Fruit fly (Drosophila melanogaster): ENCODE results near the gene Papst2.

Gene Papst2

DNA sequence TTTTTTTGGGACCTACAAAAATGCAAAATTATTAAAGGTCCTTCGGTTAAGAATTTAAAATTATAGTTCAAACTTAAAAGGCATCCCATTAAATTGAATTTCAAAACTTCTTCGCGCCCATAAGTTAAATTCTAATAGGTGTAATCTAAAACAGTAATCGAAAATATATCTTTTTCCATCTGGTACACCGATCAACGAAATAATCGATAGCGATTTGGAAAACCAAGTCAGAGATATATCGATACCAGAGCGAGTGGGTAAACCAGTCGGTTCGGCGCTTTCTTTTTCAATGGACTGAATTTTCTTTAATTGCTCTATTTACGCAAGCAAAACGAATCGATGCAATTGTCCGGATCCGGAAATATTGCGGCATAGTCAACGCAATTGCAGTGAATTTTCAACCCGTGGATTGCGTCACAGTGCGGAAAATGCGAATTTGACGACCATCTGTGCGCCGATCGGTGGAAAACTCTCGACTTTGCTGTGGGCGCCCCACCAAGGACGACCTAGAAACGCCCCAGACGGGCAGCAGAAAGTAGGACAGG is 18.4 kb upstream of the Papst2 start, which contains the start of gene Fit2:
Fit2 (plus strand) TSS at position 234 of the 545 bp plus-strand sequence.
- TF ChIP-seq h (optimal IDR thresholded peaks at IDR 0.05) (no peak), Myc (optimal IDR thresholded peaks at IDR 0.05) (no peak), psq (optimal IDR thresholded peaks at IDR 0.05) (no peak), ttk (optimal IDR thresholded peaks at IDR 0.05) (no peak), Sin3A (optimal IDR thresholded peaks at IDR 0.05) (no peak), insv (optimal IDR thresholded peaks at IDR 0.05) (no peak)

- TF ChIP-seq h (optimal IDR thresholded peaks at IDR 0.05), result no peak
- TF ChIP-seq ttk (optimal IDR thresholded peaks at IDR 0.05), result no peak
- TF ChIP-seq Myc (optimal IDR thresholded peaks at IDR 0.05), result no peak
- TF ChIP-seq insv (optimal IDR thresholded peaks at IDR 0.05), result no peak
Observed at dm6 chr3L:17027310-17027709, 15.3 kb upstream of the Papst2 start, which contains the start of gene CG7730. TSS of gene CG7730 (plus strand) at chr3L:17027515.

DNA sequence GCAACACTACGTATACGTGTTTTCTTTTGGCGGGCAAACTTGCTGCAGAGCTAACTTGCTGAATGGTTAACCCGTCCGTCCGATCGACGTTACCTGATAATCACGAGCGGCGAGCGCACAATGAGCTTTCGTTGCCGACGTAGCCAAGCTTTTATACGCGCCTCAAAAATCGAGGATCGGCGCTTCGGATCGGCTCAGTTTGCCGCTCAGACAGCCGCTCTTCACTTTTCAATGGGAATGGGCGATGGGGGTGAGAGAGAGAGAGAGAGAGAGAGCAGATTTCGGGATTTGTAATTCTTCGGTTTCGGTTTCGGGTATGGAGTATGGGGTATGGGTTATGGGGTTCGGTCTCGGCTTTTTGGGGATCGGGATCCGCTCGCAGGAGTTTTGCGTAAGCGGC is 10.6 kb upstream of the Papst2 start, which contains the start of gene Ilp8:
Ilp8 (minus strand) TSS at position 110 of the 400 bp plus-strand sequence.
- TF ChIP-seq ttk (optimal IDR thresholded peaks at IDR 0.05) (no peak), psq (optimal IDR thresholded peaks at IDR 0.05) (no peak), Myc (optimal IDR thresholded peaks at IDR 0.05) (no peak), insv (optimal IDR thresholded peaks at IDR 0.05) (no peak), Sin3A (optimal IDR thresholded peaks at IDR 0.05) (no peak), h (optimal IDR thresholded peaks at IDR 0.05) (no peak)

- no peak for TF ChIP-seq Sin3A (optimal IDR thresholded peaks at IDR 0.05)
Observed at dm6 chr3L:17033309-17033708, 9.3 kb upstream of the Papst2 start.

DNA sequence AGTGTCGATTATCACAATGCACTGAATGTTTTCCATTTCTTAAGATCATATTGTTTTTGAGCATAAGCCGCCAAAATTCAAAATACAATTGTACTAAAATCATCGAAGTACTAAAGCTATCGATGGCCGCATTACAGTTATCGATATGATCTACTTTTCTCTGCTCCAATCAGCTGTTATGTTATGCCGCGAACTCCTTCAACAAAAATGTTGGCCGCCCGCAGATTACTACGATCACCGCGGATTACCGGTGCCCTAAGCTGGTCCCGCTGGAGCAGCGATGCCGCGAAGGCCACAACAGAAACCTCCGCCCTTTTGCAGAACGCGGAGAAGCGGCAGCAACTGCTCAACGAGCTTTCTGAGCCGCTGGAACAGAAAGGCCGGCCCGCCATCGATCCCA is 7.1 kb upstream of the Papst2 start, which contains the start of gene beg:
beg (plus strand) TSS at position 177 of the 400 bp plus-strand sequence.
- no peak for TF ChIP-seq ttk (optimal IDR thresholded peaks at IDR 0.05)
- no peak for TF ChIP-seq Myc (optimal IDR thresholded peaks at IDR 0.05)
- TF ChIP-seq Sin3A (optimal IDR thresholded peaks at IDR 0.05), result no peak
- TF ChIP-seq h (optimal IDR thresholded peaks at IDR 0.05), result no peak
- no peak for TF ChIP-seq psq (optimal IDR thresholded peaks at IDR 0.05)
- no peak for TF ChIP-seq insv (optimal IDR thresholded peaks at IDR 0.05)

dm6 chr3L:17044799-17045198 is 2.2 kb downstream of the Papst2 start, which contains the start of gene Pop5:
TSS of gene Pop5 (minus strand) at chr3L:17045038.
- TF ChIP-seq Sin3A (optimal IDR thresholded peaks at IDR 0.05) (no peak), psq (optimal IDR thresholded peaks at IDR 0.05) (no peak), Myc (optimal IDR thresholded peaks at IDR 0.05) (no peak), insv (optimal IDR thresholded peaks at IDR 0.05) (no peak), ttk (optimal IDR thresholded peaks at IDR 0.05) (no peak), h (optimal IDR thresholded peaks at IDR 0.05) (no peak)

- TF ChIP-seq insv (optimal IDR thresholded peaks at IDR 0.05) (no peak), Myc (optimal IDR thresholded peaks at IDR 0.05) (no peak), ttk (optimal IDR thresholded peaks at IDR 0.05) (no peak)
Observed at dm6 chr3L:17045431-17046238, 3.0 kb downstream of the Papst2 start, which contains the start of gene TpnC73F. TSS of gene TpnC73F (plus strand) at chr3L:17046063.

- TF ChIP-seq h (optimal IDR thresholded peaks at IDR 0.05) (no peak), psq (optimal IDR thresholded peaks at IDR 0.05) (no peak), ttk (optimal IDR thresholded peaks at IDR 0.05) (no peak), insv (optimal IDR thresholded peaks at IDR 0.05) (no peak), Myc (optimal IDR thresholded peaks at IDR 0.05) (no peak), Sin3A (optimal IDR thresholded peaks at IDR 0.05) (no peak)
Observed at dm6 chr3L:17047811-17048239, 5.2 kb downstream of the Papst2 start.

DNA sequence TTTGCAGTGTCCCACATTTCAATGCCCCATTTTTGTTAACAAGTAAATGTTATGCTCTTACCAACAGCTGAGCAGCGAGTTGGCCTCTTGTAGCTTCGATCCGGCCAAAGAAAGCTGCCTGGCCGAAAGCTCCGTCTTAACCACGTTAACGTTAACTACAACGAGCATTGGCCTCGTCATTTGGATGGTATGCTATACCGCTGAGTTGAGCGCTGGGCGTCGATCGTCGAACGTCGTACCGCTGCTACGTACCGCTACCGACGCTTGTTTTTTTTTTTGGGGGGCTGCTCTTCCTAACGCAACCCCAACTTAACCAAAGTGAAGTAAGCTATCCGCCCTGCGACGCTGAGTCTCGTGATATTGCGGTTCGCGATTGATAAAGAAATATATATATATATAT is 6.7 kb downstream of the Papst2 start, which contains the start of gene rogdi:
rogdi (plus strand) TSS at position 199 of the 400 bp plus-strand sequence.
- no peak for TF ChIP-seq Myc (optimal IDR thresholded peaks at IDR 0.05)
- TF ChIP-seq h (optimal IDR thresholded peaks at IDR 0.05), result no peak
- no peak for TF ChIP-seq Sin3A (optimal IDR thresholded peaks at IDR 0.05)
- TF ChIP-seq ttk (optimal IDR thresholded peaks at IDR 0.05), result no peak
- TF ChIP-seq psq (optimal IDR thresholded peaks at IDR 0.05), result no peak
- TF ChIP-seq insv (optimal IDR thresholded peaks at IDR 0.05), result no peak

- TF ChIP-seq Myc (optimal IDR thresholded peaks at IDR 0.05) (no peak), h (optimal IDR thresholded peaks at IDR 0.05) (no peak)
Observed at dm6 chr3L:17049912-17050345, 7.3 kb downstream of the Papst2 start.

dm6 chr3L:17050661-17051452 is 8.3 kb downstream of the Papst2 start:
- no peak for TF ChIP-seq Sin3A (optimal IDR thresholded peaks at IDR 0.05)
- TF ChIP-seq ttk (optimal IDR thresholded peaks at IDR 0.05), result no peak
- no peak for TF ChIP-seq Myc (optimal IDR thresholded peaks at IDR 0.05)
- TF ChIP-seq insv (optimal IDR thresholded peaks at IDR 0.05), result no peak
- no peak for TF ChIP-seq psq (optimal IDR thresholded peaks at IDR 0.05)
- no peak for TF ChIP-seq h (optimal IDR thresholded peaks at IDR 0.05)

dm6 chr3L:17051472-17051871 is 8.9 kb downstream of the Papst2 start:
- TF ChIP-seq Sin3A (optimal IDR thresholded peaks at IDR 0.05) (no peak), insv (optimal IDR thresholded peaks at IDR 0.05) (no peak), psq (optimal IDR thresholded peaks at IDR 0.05) (no peak), h (optimal IDR thresholded peaks at IDR 0.05) (no peak), Myc (optimal IDR thresholded peaks at IDR 0.05) (no peak), ttk (optimal IDR thresholded peaks at IDR 0.05) (no peak)
